Fruit fly (Drosophila melanogaster): Measurements from ENCODE around the gene CG32264.

The CG32264 gene

dm6 chr3L:3806330-3806729 lies at the start of gene CG32264, which contains the start of the genes ntc and IntS10:
CG32264 (minus strand) TSS chr3L:3806459.
ntc (minus strand) TSS chr3L:3806459.
IntS10 (plus strand) TSS chr3L:3806710.
- TF ChIP-seq Dfd (GFP tag; optimal IDR thresholded peaks at IDR 0.05) = no peak
- no peak for TF ChIP-seq jim (GFP tag; optimal IDR thresholded peaks at IDR 0.05)
- TF ChIP-seq GATAd (GFP tag; optimal IDR thresholded peaks at IDR 0.05) = no peak
- TF ChIP-seq dsf (GFP tag; optimal IDR thresholded peaks at IDR 0.05; ENCODE audit: borderline replicate concordance) = peak; percentile 15
- TF ChIP-seq usp (GFP tag; optimal IDR thresholded peaks at IDR 0.05) = no peak
- TF ChIP-seq Jra (GFP tag; optimal IDR thresholded peaks at IDR 0.05) = peak; percentile 66
- peak; percentile 84 for TF ChIP-seq woc (GFP tag; optimal IDR thresholded peaks at IDR 0.05)
- TF ChIP-seq dl (GFP tag; optimal IDR thresholded peaks at IDR 0.05; ENCODE audit: insufficient read depth in 1 of 2, partially characterized antibody in 2 of 2) = no peak
- no peak for TF ChIP-seq N (GFP tag; optimal IDR thresholded peaks at IDR 0.05)
- peak; percentile 55 for TF ChIP-seq HLH106 (tag; optimal IDR thresholded peaks at IDR 0.05)
- peak; percentile 62 for TF ChIP-seq Sp1 (GFP tag; optimal IDR thresholded peaks at IDR 0.05)
- TF ChIP-seq CG9705 (GFP tag; optimal IDR thresholded peaks at IDR 0.05) = peak; percentile 30
- no peak for TF ChIP-seq sage (GFP tag; optimal IDR thresholded peaks at IDR 0.05)
- no peak for TF ChIP-seq dmrt93B (GFP tag; optimal IDR thresholded peaks at IDR 0.05)
- TF ChIP-seq Vsx2 (GFP tag; optimal IDR thresholded peaks at IDR 0.05; ENCODE audit: partially characterized antibody) = no peak
- no peak for TF ChIP-seq Abd-B (GFP tag; optimal IDR thresholded peaks at IDR 0.05)
- no peak for TF ChIP-seq brk (GFP tag; optimal IDR thresholded peaks at IDR 0.05)
- TF ChIP-seq rgr (GFP tag; optimal IDR thresholded peaks at IDR 0.05) = peak; percentile 79
- peak; percentile 76 for TF ChIP-seq ey (GFP tag; optimal IDR thresholded peaks at IDR 0.05)
- TF ChIP-seq fru (GFP tag; optimal IDR thresholded peaks at IDR 0.05) = peak; percentile 74
- TF ChIP-seq h (GFP tag; optimal IDR thresholded peaks at IDR 0.05) = peak; percentile 80
- TF ChIP-seq pan (optimal IDR thresholded peaks at IDR 0.05) = no peak
- no peak for TF ChIP-seq Rel (GFP tag; optimal IDR thresholded peaks at IDR 0.05)
- peak; percentile 45 for TF ChIP-seq Rel (tag; optimal IDR thresholded peaks at IDR 0.05)
- no peak for TF ChIP-seq CG32264 (GFP tag; optimal IDR thresholded peaks at IDR 0.05)
- no peak for TF ChIP-seq Hr78 (GFP tag; optimal IDR thresholded peaks at IDR 0.05)
- TF ChIP-seq sv (GFP tag; optimal IDR thresholded peaks at IDR 0.05) = peak; percentile 69
- TF ChIP-seq Myc (optimal IDR thresholded peaks at IDR 0.05) = peak; percentile 93
- no peak for TF ChIP-seq CrebA (GFP tag; optimal IDR thresholded peaks at IDR 0.05; ENCODE audit: borderline replicate concordance)
- no peak for TF ChIP-seq tai (GFP tag; optimal IDR thresholded peaks at IDR 0.05)
- peak in 1 of 2 experiments; percentile 80 for TF ChIP-seq foxo (GFP tag; optimal IDR thresholded peaks at IDR 0.05)
- no peak for TF ChIP-seq Mio (GFP tag; optimal IDR thresholded peaks at IDR 0.05)
- no peak for TF ChIP-seq Dif (GFP tag; optimal IDR thresholded peaks at IDR 0.05; ENCODE audit: partially characterized antibody)
- TF ChIP-seq psq (GFP tag; optimal IDR thresholded peaks at IDR 0.05) = peak; percentile 40
- TF ChIP-seq OdsH (GFP tag; optimal IDR thresholded peaks at IDR 0.05) = peak; percentile 73
- TF ChIP-seq br (GFP tag; optimal IDR thresholded peaks at IDR 0.05) = peak; percentile 79
- peak; percentile 70 for TF ChIP-seq Hnf4 (GFP tag; optimal IDR thresholded peaks at IDR 0.05)
- no peak for TF ChIP-seq lola (GFP tag; optimal IDR thresholded peaks at IDR 0.05)
- peak; percentile 3 for TF ChIP-seq Hr83 (GFP tag; optimal IDR thresholded peaks at IDR 0.05; ENCODE audit: poor library complexity, severe bottlenecking)

DNA sequence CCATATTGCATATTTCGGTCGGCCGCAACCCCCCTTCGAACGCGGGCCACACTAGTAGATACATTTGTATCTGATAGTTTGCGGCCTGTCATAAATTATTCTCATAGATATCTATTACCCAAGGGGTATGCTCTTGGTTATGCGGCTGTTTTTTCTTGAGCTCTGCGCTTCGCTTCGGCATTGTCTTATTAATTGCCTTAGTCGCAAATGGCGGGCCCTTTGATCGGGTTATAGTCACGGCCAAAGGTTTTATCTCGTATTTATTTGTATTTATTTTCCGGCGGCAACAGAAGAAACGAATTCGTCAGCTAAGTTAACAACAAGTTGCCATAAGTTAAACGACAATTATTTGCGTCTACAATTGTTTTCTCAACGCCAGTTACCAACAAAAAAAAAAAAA lies 49.7 kb upstream of the CG32264 start:
- no peak for TF ChIP-seq Dfd (GFP tag; optimal IDR thresholded peaks at IDR 0.05)
- TF ChIP-seq pan (optimal IDR thresholded peaks at IDR 0.05) = no peak
- TF ChIP-seq Hr78 (GFP tag; optimal IDR thresholded peaks at IDR 0.05) = no peak
- TF ChIP-seq sv (GFP tag; optimal IDR thresholded peaks at IDR 0.05) = no peak
- TF ChIP-seq jim (GFP tag; optimal IDR thresholded peaks at IDR 0.05) = no peak
- no peak for TF ChIP-seq CG9705 (GFP tag; optimal IDR thresholded peaks at IDR 0.05)
- TF ChIP-seq usp (GFP tag; optimal IDR thresholded peaks at IDR 0.05) = no peak
- TF ChIP-seq Hr83 (GFP tag; optimal IDR thresholded peaks at IDR 0.05; ENCODE audit: poor library complexity, severe bottlenecking) = no peak
- no peak for TF ChIP-seq OdsH (GFP tag; optimal IDR thresholded peaks at IDR 0.05)
- TF ChIP-seq br (GFP tag; optimal IDR thresholded peaks at IDR 0.05) = no peak
